Worm (Caenorhabditis elegans): ENCODE measurements around the gene ZC404.2.

ZC404.2 gene

ce11 chrV:6817184-6817583 lies 29.4 kb downstream of the ZC404.2 start, which contains the start of gene dmsr-14:
dmsr-14 (minus strand) TSS chrV:6817284.
- TF ChIP-seq snpc-4 (tag; optimal IDR thresholded peaks at IDR 0.05) = no peak
- TF ChIP-seq jun-1 (tag; optimal IDR thresholded peaks at IDR 0.05) = no peak
- TF ChIP-seq fkh-8 (tag; optimal IDR thresholded peaks at IDR 0.05) = peak; percentile 48
- TF ChIP-seq blmp-1 (tag; optimal IDR thresholded peaks at IDR 0.05) = no peak
- TF ChIP-seq nhr-77 (tag; optimal IDR thresholded peaks at IDR 0.05) = no peak
- TF ChIP-seq zip-4 (GFP tag; optimal IDR thresholded peaks at IDR 0.05) = no peak
- no peak for TF ChIP-seq unc-62 (GFP tag; optimal IDR thresholded peaks at IDR 0.05)
- no peak for TF ChIP-seq Y116A8C.19 (tag; optimal IDR thresholded peaks at IDR 0.05; ENCODE audit: borderline replicate concordance)
- TF ChIP-seq ceh-88 (GFP tag; IDR thresholded peaks at IDR 0.05) = no peak
- peak; percentile 7 for TF ChIP-seq hlh-4 (tag; optimal IDR thresholded peaks at IDR 0.05)
- no peak for TF ChIP-seq ceh-8 (GFP tag; optimal IDR thresholded peaks at IDR 0.05)

- TF ChIP-seq nhr-11 (tag; optimal IDR thresholded peaks at IDR 0.05) = no peak
- no peak for TF ChIP-seq alr-1 (tag; optimal IDR thresholded peaks at IDR 0.05; ENCODE audit: borderline replicate concordance)
- TF ChIP-seq nhr-237 (tag; optimal IDR thresholded peaks at IDR 0.05) = no peak
- TF ChIP-seq ces-1 (GFP tag; optimal IDR thresholded peaks at IDR 0.05) = no peak
- TF ChIP-seq snu-23 (GFP tag; optimal IDR thresholded peaks at IDR 0.05) = no peak
- no peak for TF ChIP-seq sptf-1 (tag; optimal IDR thresholded peaks at IDR 0.05)
- TF ChIP-seq lsy-2 (tag; optimal IDR thresholded peaks at IDR 0.05) = no peak
- TF ChIP-seq elt-2 (tag; optimal IDR thresholded peaks at IDR 0.05) = no peak
- no peak for TF ChIP-seq fkh-10 (GFP tag; optimal IDR thresholded peaks at IDR 0.05)
- no peak for TF ChIP-seq xbp-1 (tag; optimal IDR thresholded peaks at IDR 0.05)
- TF ChIP-seq ama-1 (optimal IDR thresholded peaks at IDR 0.05) = no peak
- TF ChIP-seq nhr-12 (tag; optimal IDR thresholded peaks at IDR 0.05) = no peak
- TF ChIP-seq mdl-1 (tag; optimal IDR thresholded peaks at IDR 0.05) = no peak
- no peak for TF ChIP-seq tlp-1 (tag; optimal IDR thresholded peaks at IDR 0.05)
- TF ChIP-seq C04F5.9 (tag; optimal IDR thresholded peaks at IDR 0.05) = no peak
- TF ChIP-seq F16B12.6 (tag; optimal IDR thresholded peaks at IDR 0.05) = no peak
- no peak for TF ChIP-seq C34B4.2 (tag; optimal IDR thresholded peaks at IDR 0.05)
- no peak for TF ChIP-seq snpc-4 (tag; optimal IDR thresholded peaks at IDR 0.05)
- TF ChIP-seq jun-1 (tag; optimal IDR thresholded peaks at IDR 0.05) = no peak
Observed at ce11 chrV:6819812-6820211, 32.1 kb downstream of the ZC404.2 start, which contains the start of gene dmsr-13. dmsr-13 (minus strand) TSS chrV:6819912.

- TF ChIP-seq ces-1 (GFP tag; optimal IDR thresholded peaks at IDR 0.05) (no peak), jun-1 (tag; optimal IDR thresholded peaks at IDR 0.05) (no peak), elt-3 (tag; optimal IDR thresholded peaks at IDR 0.05) (no peak), C34B4.2 (tag; optimal IDR thresholded peaks at IDR 0.05) (no peak), tlp-1 (tag; optimal IDR thresholded peaks at IDR 0.05) (no peak), ceh-90 (tag; optimal IDR thresholded peaks at IDR 0.05) (no peak), pqm-1 (tag; optimal IDR thresholded peaks at IDR 0.05) (no peak)
Observed at ce11 chrV:6821509-6821908, 33.8 kb downstream of the ZC404.2 start, which contains the start of gene T15B7.8. T15B7.8 (plus strand) TSS chrV:6821809.

ce11 chrV:6823432-6823831 lies 35.7 kb downstream of the ZC404.2 start:
- TF ChIP-seq nhr-11 (tag; optimal IDR thresholded peaks at IDR 0.05) (no peak), elt-2 (tag; optimal IDR thresholded peaks at IDR 0.05) (peak; percentile 89), lin-35 (GFP tag; optimal IDR thresholded peaks at IDR 0.05) (peak in 1 of 2 experiments; percentile 10), nhr-20 (tag; optimal IDR thresholded peaks at IDR 0.05) (peak; percentile 6)

ce11 chrV:6828786-6829185 lies 41.0 kb downstream of the ZC404.2 start, which contains the start of gene dmsr-15:
dmsr-15 (minus strand) TSS chrV:6828886.
- TF ChIP-seq hpl-2 (GFP tag; optimal IDR thresholded peaks at IDR 0.05) = no peak
- no peak for TF ChIP-seq egl-27 (tag; optimal IDR thresholded peaks at IDR 0.05)
- no peak for TF ChIP-seq ets-5 (GFP tag; IDR thresholded peaks at IDR 0.05)
- TF ChIP-seq dsc-1 (tag; optimal IDR thresholded peaks at IDR 0.05) = no peak
- TF ChIP-seq xbp-1 (tag; optimal IDR thresholded peaks at IDR 0.05) = no peak
- no peak for TF ChIP-seq lsy-2 (tag; optimal IDR thresholded peaks at IDR 0.05)
- no peak for TF ChIP-seq efl-1 (optimal IDR thresholded peaks at IDR 0.05)
- no peak for TF ChIP-seq efl-1 (GFP tag; optimal IDR thresholded peaks at IDR 0.05 in 1 of 2)
- TF ChIP-seq nhr-12 (tag; optimal IDR thresholded peaks at IDR 0.05) = no peak
- TF ChIP-seq unc-86 (tag; optimal IDR thresholded peaks at IDR 0.05) = no peak
- no peak for TF ChIP-seq mab-9 (GFP tag; IDR thresholded peaks at IDR 0.05)
